Worm (Caenorhabditis elegans) whole organism, dauer: ENCODE data around the gene F59E12.17.
"Not testable (repeated sequence)": the region's sequence is repeated elsewhere in the genome, so short reads cannot be mapped to it uniquely, and the experiment has no call there.

Experiments used
- unc-62 ChIP-seq: sonication (generic microtip); optimal IDR thresholded peaks from 2 replicates; lab custom pipeline; 2017; ENCODE audit warnings: missing biosample characterization, missing genetic modification reagents, missing genetic modification characterization

F59E12.17 gene

ce11 chrII:5630851-5631401 lies 18.3 kb downstream of the F59E12.17 start, which contains the start of the genes F59E12.6 and npl-4.1:
TSS of gene F59E12.6 (minus strand) at chrII:5630951.
TSS of gene npl-4.1 (plus strand) at chrII:5631351.
- TF ChIP-seq unc-62 (GFP tag; lab: Kevin White, UChicago) = not testable (repeated sequence)

- TF ChIP-seq unc-62 (GFP tag; lab: Kevin White, UChicago) = no peak
Measured at ce11 chrII:5628326-5628818, 20.9 kb downstream of the F59E12.17 start, which contains the start of gene F59E12.15. TSS of gene F59E12.15 (minus strand) at chrII:5628376.

- TF ChIP-seq unc-62 (GFP tag; lab: Kevin White, UChicago) = not testable (repeated sequence)
Measured at ce11 chrII:5622383-5622939, 26.8 kb downstream of the F59E12.17 start, which contains the start of the genes eif-3.L and npl-4.2. TSS of gene eif-3.L (minus strand) at chrII:5622483. TSS of gene npl-4.2 (plus strand) at chrII:5622889.

ce11 chrII:5619298-5619697 lies 30.0 kb downstream of the F59E12.17 start, which contains the start of gene dhs-6:
TSS of gene dhs-6 (minus strand) at chrII:5619319.
- no peak for TF ChIP-seq unc-62 (GFP tag; lab: Kevin White, UChicago)

- TF ChIP-seq unc-62 (GFP tag; lab: Kevin White, UChicago) = no peak
Measured at ce11 chrII:5607756-5608155, 41.5 kb downstream of the F59E12.17 start, which contains the start of gene C17G10.7. TSS of gene C17G10.7 (minus strand) at chrII:5607856.

- TF ChIP-seq unc-62 (GFP tag; lab: Kevin White, UChicago) = no peak
Measured at ce11 chrII:5605538-5605945, 43.7 kb downstream of the F59E12.17 start.

ce11 chrII:5604441-5604840 lies 44.8 kb downstream of the F59E12.17 start:
- TF ChIP-seq unc-62 (GFP tag; lab: Kevin White, UChicago) = no peak

- no peak for TF ChIP-seq unc-62 (GFP tag; lab: Kevin White, UChicago)
Measured at ce11 chrII:5603194-5603593, 46.1 kb downstream of the F59E12.17 start, which contains the start of gene C17G10.6. TSS of gene C17G10.6 (minus strand) at chrII:5603294.

ce11 chrII:5599326-5600044 lies 49.8 kb downstream of the F59E12.17 start, which contains the start of gene C17G10.10:
TSS of gene C17G10.10 (minus strand) at chrII:5599376.
- no peak for TF ChIP-seq unc-62 (GFP tag; lab: Kevin White, UChicago)
